Worm (Caenorhabditis elegans): ENCODE measurements around the gene Y32G9A.3.

DNA sequence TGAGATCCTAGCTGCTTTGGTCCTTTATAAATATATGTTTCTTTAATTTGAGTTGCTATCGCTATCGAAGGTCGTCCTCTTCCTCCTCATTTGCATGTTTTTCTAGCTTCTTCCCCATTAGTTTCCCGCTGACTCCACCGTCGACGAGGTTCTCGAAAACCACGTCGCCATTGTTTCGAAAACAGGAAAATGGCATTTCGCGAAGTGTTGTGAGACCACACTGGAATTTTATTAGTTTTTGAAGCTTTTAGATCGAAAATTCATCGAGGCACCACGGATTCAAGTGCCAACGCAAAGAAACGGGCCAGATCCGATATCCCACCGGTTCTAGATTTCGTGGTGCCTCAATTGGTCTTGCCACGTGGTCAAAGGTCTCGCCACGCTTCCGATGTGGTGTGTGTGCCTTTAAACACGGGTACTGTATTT is 40.7 kb upstream of the Y32G9A.3 start:
- TF ChIP-seq flt-1 (GFP tag; IDR thresholded peaks at IDR 0.05) (no peak), cog-1 (tag; optimal IDR thresholded peaks at IDR 0.05) (no peak), ref-1 (GFP tag; conservative IDR thresholded peaks at IDR 0.05) (no peak), ztf-29 (GFP tag; IDR thresholded peaks at IDR 0.05) (no peak), med-1 (GFP tag; optimal IDR thresholded peaks at IDR 0.05; ENCODE audit: insufficient read depth) (no peak), klf-2 (GFP tag; conservative IDR thresholded peaks at IDR 0.05) (no peak)

All from whole organism, midembryonic.